Fruit fly (Drosophila melanogaster) whole organism, prepupa: ENCODE measurements around the gene CG1674.

Experiments used
- CG11762 ChIP-seq: fragments of 200-800 bp; sonication (Bioruptor generic); optimal IDR thresholded peaks from 3 replicates; lab custom pipeline; 2016; ENCODE audit warnings: missing biosample characterization, missing genetic modification characterization; ENCODE audit not compliant: insufficient read depth
- CG15336 ChIP-seq: fragments of 200-800 bp; sonication (Bioruptor generic); IDR thresholded peaks from 2 replicates; pipeline ENCODE4 v1.3.6; 2022; ENCODE audit warnings: missing biosample characterization, missing genetic modification characterization
- CG3032 ChIP-seq: fragments of 200-800 bp; optimal IDR thresholded peaks from 2 replicates; lab custom pipeline; 2019; ENCODE audit warnings: missing biosample characterization, mild to moderate bottlenecking, missing genetic modification characterization, moderate library complexity
- CG3919 ChIP-seq: fragments of 200-800 bp; sonication (Bioruptor generic); optimal IDR thresholded peaks from 3 replicates; lab custom pipeline; 2016; ENCODE audit warnings: missing biosample characterization, missing genetic modification characterization
- CG6808 ChIP-seq: fragments of 200-800 bp; sonication (Bioruptor generic); optimal IDR thresholded peaks from 3 replicates; lab custom pipeline; 2017; ENCODE audit warnings: missing biosample characterization, missing genetic modification characterization, mild to moderate bottlenecking, moderate library complexity, missing genetic modification reagents
- CG6854 ChIP-seq: fragments of 200-800 bp; sonication (Bioruptor generic); optimal IDR thresholded peaks from 2 replicates; lab custom pipeline; 2017; ENCODE audit warnings: missing biosample characterization, mild to moderate bottlenecking, missing genetic modification characterization
- CG8319 ChIP-seq: fragments of 200-800 bp; sonication (Bioruptor generic); optimal IDR thresholded peaks from 3 replicates; lab custom pipeline; 2016; ENCODE audit warnings: missing biosample characterization, missing genetic modification characterization
- Eip75B ChIP-seq: fragments of 200-800 bp; sonication (Bioruptor generic); optimal IDR thresholded peaks from 3 replicates; lab custom pipeline; 2016; ENCODE audit warnings: missing biosample characterization, missing genetic modification characterization
- Eip78C ChIP-seq: fragments of 200-800 bp; sonication (Bioruptor generic); peaks from one replicate; lab custom pipeline; 2016; ENCODE audit warnings: missing biosample characterization, missing genetic modification characterization
- Ets96B ChIP-seq: fragments of 200-800 bp; optimal IDR thresholded peaks from 2 replicates; lab custom pipeline; 2019; ENCODE audit warnings: missing biosample characterization, mild to moderate bottlenecking, missing genetic modification characterization, moderate library complexity
- Hr38 ChIP-seq: sonication (Bioruptor generic); optimal IDR thresholded peaks from 2 replicates; lab custom pipeline; 2016; ENCODE audit warnings: missing biosample characterization, missing genetic modification characterization
- Hr4 ChIP-seq: fragments of 200-800 bp; sonication (Bioruptor generic); optimal IDR thresholded peaks from 3 replicates; lab custom pipeline; 2016; ENCODE audit warnings: missing biosample characterization, missing genetic modification characterization
- Met ChIP-seq: fragments of 200-800 bp; sonication (Bioruptor generic); optimal IDR thresholded peaks from 3 replicates; lab custom pipeline; 2016; ENCODE audit warnings: missing biosample characterization, missing genetic modification characterization
- Sox14 ChIP-seq: fragments of 200-800 bp; sonication (Bioruptor generic); optimal IDR thresholded peaks from 3 replicates; lab custom pipeline; 2016; ENCODE audit warnings: missing biosample characterization, missing genetic modification characterization
- achi ChIP-seq: fragments of 200-800 bp; sonication (Bioruptor generic); optimal IDR thresholded peaks from 3 replicates; lab custom pipeline; 2016; ENCODE audit warnings: missing biosample characterization, missing genetic modification characterization
- cyc ChIP-seq: fragments of 200-800 bp; sonication (Bioruptor generic); optimal IDR thresholded peaks from 3 replicates; lab custom pipeline; 2016; ENCODE audit warnings: missing biosample characterization, missing genetic modification characterization
- dsx ChIP-seq: fragments of 200-800 bp; optimal IDR thresholded peaks from 3 replicates; lab custom pipeline; 2019; ENCODE audit warnings: missing biosample characterization, mild to moderate bottlenecking, missing genetic modification characterization, moderate library complexity; ENCODE audit not compliant: poor library complexity, severe bottlenecking
- esn ChIP-seq: fragments of 200-800 bp; sonication (Bioruptor generic); optimal IDR thresholded peaks from 2 replicates; lab custom pipeline; 2016; ENCODE audit warnings: missing biosample characterization, mild to moderate bottlenecking, missing genetic modification characterization, moderate library complexity
- fd59A ChIP-seq: fragments of 200-800 bp; sonication (Bioruptor generic); optimal IDR thresholded peaks from 2 replicates; lab custom pipeline; 2017; ENCODE audit warnings: missing biosample characterization, mild to moderate bottlenecking, missing genetic modification characterization, missing genetic modification reagents
- fd85E ChIP-seq: fragments of 200-800 bp; sonication (Bioruptor generic); optimal IDR thresholded peaks from 3 replicates; lab custom pipeline; 2016; ENCODE audit warnings: missing biosample characterization, missing genetic modification characterization
- lz ChIP-seq: fragments of 200-800 bp; sonication (Bioruptor generic); optimal IDR thresholded peaks from 3 replicates; lab custom pipeline; 2016; ENCODE audit warnings: missing biosample characterization, missing genetic modification characterization
- net ChIP-seq: fragments of 200-800 bp; sonication (Bioruptor generic); optimal IDR thresholded peaks from 3 replicates; lab custom pipeline; 2016; ENCODE audit warnings: missing biosample characterization, missing genetic modification characterization
- ss ChIP-seq, 2 experiments: fragments of 200-800 bp; sonication (Bioruptor generic); optimal IDR thresholded peaks; 2 replicates in 1 of 2; 3 replicates in 1 of 2; lab custom pipeline; 2017 to 2018; ENCODE audit warnings: mild to moderate bottlenecking in 2 of 2, missing biosample characterization in 2 of 2, missing genetic modification characterization in 2 of 2, moderate library complexity in 1 of 2
- topi ChIP-seq: fragments of 200-800 bp; sonication (Bioruptor generic); optimal IDR thresholded peaks from 3 replicates; lab custom pipeline; 2016; ENCODE audit warnings: missing biosample characterization, missing genetic modification characterization

CG1674 gene

DNA sequence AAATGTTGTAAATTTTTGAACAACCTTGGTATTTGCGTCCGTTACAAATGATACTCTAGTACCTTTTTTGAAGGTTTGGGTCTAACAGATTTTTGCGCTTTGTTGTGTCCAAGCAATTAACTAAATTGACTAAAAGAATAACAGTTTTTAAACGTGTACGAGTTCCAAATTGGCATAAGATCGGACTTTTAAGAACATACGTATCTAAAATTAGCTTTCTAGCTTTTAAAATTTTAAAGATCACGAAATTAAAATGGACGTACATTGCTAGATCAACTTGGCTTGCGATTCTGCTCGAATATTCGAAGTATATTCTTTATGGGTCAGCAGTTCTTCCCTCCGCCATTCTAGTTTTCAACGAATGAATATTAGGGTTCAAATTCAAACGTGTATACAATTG lies at the start of gene CG1674:
Gene CG1674 (plus strand): TSS at position 301 of the 400 bp plus-strand sequence.
- TF ChIP-seq topi (no peak), CG6854 (GFP tag; lab: Kevin White, UChicago) (no peak), CG3919 (GFP tag; lab: Kevin White, UChicago) (no peak)

- no peak for TF ChIP-seq fd85E (GFP tag; lab: Kevin White, UChicago)
- no peak for TF ChIP-seq CG8319 (GFP tag; lab: Kevin White, UChicago)
- TF ChIP-seq Eip78C (GFP tag; lab: Kevin White, UChicago): peak; percentile 75
- TF ChIP-seq achi (GFP tag; lab: Kevin White, UChicago): no peak
- no peak for TF ChIP-seq lz
- no peak for TF ChIP-seq fd59A (GFP tag; lab: Kevin White, UChicago)
- TF ChIP-seq ss (GFP tag; optimal IDR thresholded peaks at IDR 0.05; lab: Kevin White, UChicago): no peak
- peak; percentile 7 for TF ChIP-seq Hr4
- TF ChIP-seq esn (GFP tag; lab: Kevin White, UChicago): no peak
- no peak for TF ChIP-seq Hr38
- no peak for TF ChIP-seq CG15336 (GFP tag; lab: Robert Waterston, UW)
- no peak for TF ChIP-seq Eip75B
These were observed 49.8 kb upstream of the CG1674 start for dm6 chr4:180780-181179.

DNA sequence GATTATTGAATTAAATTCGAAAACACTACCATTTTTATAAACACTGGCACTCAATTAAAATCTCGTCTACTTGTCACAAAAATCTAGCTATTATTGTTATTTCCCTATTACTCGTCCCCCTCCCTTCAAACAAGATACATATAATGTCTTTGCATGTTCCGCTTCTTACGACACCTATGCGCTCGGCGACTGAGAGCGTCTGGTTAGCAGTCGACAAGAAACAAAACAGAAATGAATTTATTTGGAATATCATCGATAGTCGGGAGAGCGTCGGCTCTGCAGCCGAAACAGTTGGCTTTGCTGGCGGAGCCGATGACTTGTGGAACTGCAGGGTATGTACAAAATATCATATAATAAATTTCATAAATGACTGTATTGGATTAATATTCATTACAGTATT lies 48.9 kb upstream of the CG1674 start:
- no peak for TF ChIP-seq dsx (GFP tag; lab: Kevin White, UChicago)
- TF ChIP-seq Met: no peak
- TF ChIP-seq CG6808 (GFP tag; lab: Kevin White, UChicago): no peak
- no peak for TF ChIP-seq net (GFP tag; lab: Kevin White, UChicago)
- no peak for TF ChIP-seq cyc (GFP tag; lab: Kevin White, UChicago)
- TF ChIP-seq lz: no peak

- peak; percentile 15 for TF ChIP-seq Eip78C (GFP tag; lab: Kevin White, UChicago)
- TF ChIP-seq CG6808 (GFP tag; lab: Kevin White, UChicago): no peak
These were observed 46.8 kb upstream of the CG1674 start for dm6 chr4:183681-184080.

DNA sequence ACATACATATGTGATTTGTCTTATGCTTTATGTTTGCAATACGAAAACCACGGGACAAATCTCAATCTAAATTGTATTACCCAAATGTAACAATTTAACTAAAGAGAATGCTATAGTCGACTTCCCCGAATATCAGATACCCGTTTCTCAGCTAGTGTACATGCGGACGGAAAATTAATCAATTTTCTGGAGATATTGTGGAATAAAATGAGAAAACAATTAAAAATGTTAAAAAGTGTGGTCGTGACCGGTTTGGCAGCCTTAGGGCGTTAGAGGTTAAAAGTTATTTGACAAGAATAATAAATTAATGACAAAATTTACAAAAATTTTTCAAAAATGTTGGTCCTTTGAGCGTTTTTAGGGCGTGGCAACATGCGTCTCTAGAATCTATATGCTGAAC lies 38.0 kb upstream of the CG1674 start:
- no peak for TF ChIP-seq Ets96B
- peak; percentile 58 for TF ChIP-seq Eip78C (GFP tag; lab: Kevin White, UChicago)
- TF ChIP-seq, all 60 proteins: peak for 1

- TF ChIP-seq CG3032 (tag; lab: Kevin White, UChicago) (peak; percentile 40), CG11762 (no peak)
- TF ChIP-seq, all 60 proteins: peak for 1
These were observed 36.9 kb upstream of the CG1674 start, which contains the start of gene Abcd1 for dm6 chr4:193386-194334. Gene Abcd1 (minus strand): TSS chr4:193829.

dm6 chr4:205671-206252 lies 24.8 kb upstream of the CG1674 start, which contains the start of gene CG31998:
Gene CG31998 (minus strand): TSS chr4:205945.
- TF ChIP-seq esn (GFP tag; lab: Kevin White, UChicago) (peak; percentile 8), Sox14 (GFP tag; lab: Kevin White, UChicago) (no peak), cyc (GFP tag; lab: Kevin White, UChicago) (peak; percentile 23), CG3032 (tag; lab: Kevin White, UChicago) (peak; percentile 37), CG11762 (no peak)
